Fruit fly (Drosophila melanogaster): ENCODE results near the gene CG31510.
A peak's percentile ranks its signal among the peaks of the same experiment; 100 is the strongest.

The CG31510 gene

dm6 chr3R:25102253-25102652, 20.5 kb downstream of the CG31510 start, which contains the start of gene CG45095:
Gene CG45095, plus strand, starts transcription at chr3R:25102553.
- TF ChIP-seq abd-A (tag; optimal IDR thresholded peaks at IDR 0.05), result no peak
- no peak for TF ChIP-seq her (GFP tag; optimal IDR thresholded peaks at IDR 0.05)
- no peak for TF ChIP-seq CG4617 (GFP tag; optimal IDR thresholded peaks at IDR 0.05; ENCODE audit: borderline replicate concordance)
- no peak for TF ChIP-seq Blimp-1 (GFP tag; optimal IDR thresholded peaks at IDR 0.05)
- no peak for TF ChIP-seq mirr (GFP tag; optimal IDR thresholded peaks at IDR 0.05)
- no peak for TF ChIP-seq CG8281 (tag; optimal IDR thresholded peaks at IDR 0.05)
- no peak for TF ChIP-seq Dad (GFP tag; optimal IDR thresholded peaks at IDR 0.05)
- no peak for TF ChIP-seq mam (GFP tag; optimal IDR thresholded peaks at IDR 0.05)
- TF ChIP-seq Hey (tag; optimal IDR thresholded peaks at IDR 0.05), result no peak
- TF ChIP-seq HmgD (GFP tag; optimal IDR thresholded peaks at IDR 0.05), result no peak
- TF ChIP-seq Hand (GFP tag; optimal IDR thresholded peaks at IDR 0.05), result no peak
- no peak for TF ChIP-seq Antp (GFP tag; optimal IDR thresholded peaks at IDR 0.05)
- no peak for TF ChIP-seq CG31441 (GFP tag; IDR thresholded peaks at IDR 0.05)
- TF ChIP-seq crol (GFP tag; IDR thresholded peaks at IDR 0.05), result no peak

dm6 chr3R:25097486-25097885, 25.2 kb downstream of the CG31510 start, which contains the start of the genes CG33095 and CG33096:
Gene CG33095, plus strand, starts transcription at chr3R:25097672.
Gene CG33096, plus strand, starts transcription at chr3R:25097672.
- TF ChIP-seq crp (GFP tag; optimal IDR thresholded peaks at IDR 0.05) (no peak), CG3726 (GFP tag; IDR thresholded peaks at IDR 0.05) (no peak), Med (GFP tag) (peak; percentile 77), CG4730 (GFP tag; IDR thresholded peaks at IDR 0.05) (no peak), Bteb2 (GFP tag; optimal IDR thresholded peaks at IDR 0.05) (no peak), CG1647 (GFP tag; optimal IDR thresholded peaks at IDR 0.05) (no peak), Atf-2 (GFP tag; optimal IDR thresholded peaks at IDR 0.05) (no peak), CG6683 (GFP tag; optimal IDR thresholded peaks at IDR 0.05) (no peak), Spps (tag; optimal IDR thresholded peaks at IDR 0.05) (no peak), cwo (GFP tag; optimal IDR thresholded peaks at IDR 0.05) (no peak), CG6654 (GFP tag; optimal IDR thresholded peaks at IDR 0.05) (no peak), CG16815 (GFP tag; optimal IDR thresholded peaks at IDR 0.05) (no peak), dysf (GFP tag; IDR thresholded peaks at IDR 0.05) (no peak), CG9876 (GFP tag; optimal IDR thresholded peaks at IDR 0.05) (no peak), Ravus (GFP tag; IDR thresholded peaks at IDR 0.05) (no peak), MBD-R2 (GFP tag; IDR thresholded peaks at IDR 0.05) (peak; percentile 83), CG4424 (GFP tag; optimal IDR thresholded peaks at IDR 0.05) (no peak), CG11093 (GFP tag; IDR thresholded peaks at IDR 0.05) (no peak), CG5953 (GFP tag; IDR thresholded peaks at IDR 0.05) (no peak), Tbp (GFP tag; optimal IDR thresholded peaks at IDR 0.05) (no peak), sima (GFP tag; optimal IDR thresholded peaks at IDR 0.05) (no peak), CG18476 (GFP tag; optimal IDR thresholded peaks at IDR 0.05) (no peak), aop (GFP tag; IDR thresholded peaks at IDR 0.05) (no peak), gcm (GFP tag; optimal IDR thresholded peaks at IDR 0.05) (no peak), Abd-B (GFP tag; optimal IDR thresholded peaks at IDR 0.05) (no peak), CG12391 (tag; optimal IDR thresholded peaks at IDR 0.05) (no peak), grau (tag; optimal IDR thresholded peaks at IDR 0.05) (no peak), CG34376 (GFP tag; optimal IDR thresholded peaks at IDR 0.05) (no peak), sr (GFP tag; IDR thresholded peaks at IDR 0.05) (no peak), hth (optimal IDR thresholded peaks at IDR 0.05) (no peak), Hsf (GFP tag; optimal IDR thresholded peaks at IDR 0.05) (no peak), Lhr (GFP tag; optimal IDR thresholded peaks at IDR 0.05) (peak; percentile 52), CG8089 (GFP tag; optimal IDR thresholded peaks at IDR 0.05) (no peak), CG17612 (GFP tag; IDR thresholded peaks at IDR 0.05) (no peak), Dref (GFP tag; IDR thresholded peaks at IDR 0.05) (no peak), Pdp1 (GFP tag; optimal IDR thresholded peaks at IDR 0.05) (no peak), h (optimal IDR thresholded peaks at IDR 0.05) (no peak), tx (GFP tag; optimal IDR thresholded peaks at IDR 0.05) (no peak), CG9797 (GFP tag; optimal IDR thresholded peaks at IDR 0.05) (peak; percentile 75)
